Fruit fly (Drosophila melanogaster): ENCODE results near the gene CG4022.

Gene CG4022

dm6 chr3L:9402157-9402890, 8.3 kb downstream of the CG4022 start, which contains the start of gene eIF4E1 (continued):
- TF ChIP-seq Fer2 (tag; optimal IDR thresholded peaks at IDR 0.05) (no peak), CG5245 (GFP tag; optimal IDR thresholded peaks at IDR 0.05) (no peak), repo (GFP tag; optimal IDR thresholded peaks at IDR 0.05) (no peak), Awh (GFP tag; IDR thresholded peaks at IDR 0.05) (no peak), emc (GFP tag; optimal IDR thresholded peaks at IDR 0.05) (no peak), Lhr (GFP tag; optimal IDR thresholded peaks at IDR 0.05) (peak; percentile 79), Lpt (GFP tag; optimal IDR thresholded peaks at IDR 0.05) (no peak), CG10959 (GFP tag; IDR thresholded peaks at IDR 0.05) (no peak), CG32772 (GFP tag; IDR thresholded peaks at IDR 0.05) (no peak), mam (GFP tag; optimal IDR thresholded peaks at IDR 0.05) (peak; percentile 60), chif (GFP tag; optimal IDR thresholded peaks at IDR 0.05) (peak in 1 of 2 experiments; percentile 4), HmgD (GFP tag; optimal IDR thresholded peaks at IDR 0.05) (peak; percentile 55), gem (tag; optimal IDR thresholded peaks at IDR 0.05) (peak; percentile 5), Doc3 (GFP tag; IDR thresholded peaks at IDR 0.05; ENCODE audit: partially characterized antibody) (no peak; the same call in 2 of the 3 replicates), Rfx (GFP tag; IDR thresholded peaks at IDR 0.05) (peak; percentile 65), CG6765 (GFP tag; optimal IDR thresholded peaks at IDR 0.05) (no peak), Kr (GFP tag; optimal IDR thresholded peaks at IDR 0.05) (no peak), CG34422 (GFP tag; IDR thresholded peaks at IDR 0.05) (peak; percentile 57; the same call in 2 of the 3 replicates), CG1792 (GFP tag; optimal IDR thresholded peaks at IDR 0.05) (peak; percentile 28), Dll (GFP tag; IDR thresholded peaks at IDR 0.05; ENCODE audit: partially characterized antibody) (peak; percentile 72), CG9727 (GFP tag; optimal IDR thresholded peaks at IDR 0.05) (no peak), fd102C (GFP tag; optimal IDR thresholded peaks at IDR 0.05) (no peak), wek (GFP tag; optimal IDR thresholded peaks at IDR 0.05) (no peak), Ada2b (GFP tag; IDR thresholded peaks at IDR 0.05) (no peak), CG9817 (tag; optimal IDR thresholded peaks at IDR 0.05) (no peak), ssp (GFP tag; IDR thresholded peaks at IDR 0.05) (peak; percentile 38), CG11085 (GFP tag; IDR thresholded peaks at IDR 0.05) (no peak), p53 (GFP tag; optimal IDR thresholded peaks at IDR 0.05) (no peak), az2 (GFP tag; optimal IDR thresholded peaks at IDR 0.05) (no peak), wdn (GFP tag; IDR thresholded peaks at IDR 0.05) (no peak), Scr (GFP tag; IDR thresholded peaks at IDR 0.05; ENCODE audit: partially characterized antibody) (peak; percentile 76), CG7556 (GFP tag; optimal IDR thresholded peaks at IDR 0.05) (no peak), CG7357 (GFP tag; IDR thresholded peaks at IDR 0.05) (no peak), CG2120 (GFP tag; optimal IDR thresholded peaks at IDR 0.05) (peak; percentile 13), onecut (GFP tag; IDR thresholded peaks at IDR 0.05) (no peak), psq (GFP tag; optimal IDR thresholded peaks at IDR 0.05) (no peak), CG12155 (GFP tag; optimal IDR thresholded peaks at IDR 0.05) (peak; percentile 11), CG9797 (GFP tag; optimal IDR thresholded peaks at IDR 0.05) (peak; percentile 91), CG18476 (GFP tag; optimal IDR thresholded peaks at IDR 0.05) (no peak), Bgb (GFP tag; IDR thresholded peaks at IDR 0.05; ENCODE audit: partially characterized antibody) (peak; percentile 86), btn (GFP tag; optimal IDR thresholded peaks at IDR 0.05) (no peak), CG10543 (GFP tag; optimal IDR thresholded peaks at IDR 0.05) (no peak), Drgx (GFP tag; IDR thresholded peaks at IDR 0.05) (no peak), Blimp-1 (GFP tag; optimal IDR thresholded peaks at IDR 0.05) (no peak), CG15601 (tag; optimal IDR thresholded peaks at IDR 0.05) (no peak), lov (optimal IDR thresholded peaks at IDR 0.05) (no peak), lov (GFP tag; IDR thresholded peaks at IDR 0.05) (no peak), CG10431 (GFP tag; optimal IDR thresholded peaks at IDR 0.05) (no peak), CG17802 (tag; optimal IDR thresholded peaks at IDR 0.05) (no peak), bowl (GFP tag; IDR thresholded peaks at IDR 0.05) (no peak), CG17612 (GFP tag; IDR thresholded peaks at IDR 0.05) (no peak)

All from whole organism, embryonic.